Fruit fly (Drosophila melanogaster): ENCODE data around the gene CG7730.

CG7730 gene

dm6 chr3L:17008911-17009364 lies 18.4 kb upstream of the CG7730 start:
- TF ChIP-seq br (GFP tag; optimal IDR thresholded peaks at IDR 0.05) (peak; percentile 12), jim (GFP tag; optimal IDR thresholded peaks at IDR 0.05) (no peak), woc (GFP tag; optimal IDR thresholded peaks at IDR 0.05) (no peak), Vsx2 (GFP tag; optimal IDR thresholded peaks at IDR 0.05; ENCODE audit: partially characterized antibody) (peak; percentile 21), sage (GFP tag; optimal IDR thresholded peaks at IDR 0.05) (no peak), lola (GFP tag; optimal IDR thresholded peaks at IDR 0.05) (no peak), dsf (GFP tag; optimal IDR thresholded peaks at IDR 0.05; ENCODE audit: borderline replicate concordance) (no peak), GATAd (GFP tag; optimal IDR thresholded peaks at IDR 0.05) (no peak), foxo (GFP tag; optimal IDR thresholded peaks at IDR 0.05) (no peak), dl (GFP tag; optimal IDR thresholded peaks at IDR 0.05; ENCODE audit: insufficient read depth in 1 of 2, partially characterized antibody in 2 of 2) (no peak), pan (optimal IDR thresholded peaks at IDR 0.05) (no peak), Rel (GFP tag; optimal IDR thresholded peaks at IDR 0.05) (no peak), Rel (tag; optimal IDR thresholded peaks at IDR 0.05) (peak; percentile 51), Dif (GFP tag; optimal IDR thresholded peaks at IDR 0.05; ENCODE audit: partially characterized antibody) (no peak), h (GFP tag; optimal IDR thresholded peaks at IDR 0.05) (no peak), sv (GFP tag; optimal IDR thresholded peaks at IDR 0.05) (no peak), rgr (GFP tag; optimal IDR thresholded peaks at IDR 0.05) (peak; percentile 21), dmrt93B (GFP tag; optimal IDR thresholded peaks at IDR 0.05) (no peak), Abd-B (GFP tag; optimal IDR thresholded peaks at IDR 0.05) (no peak), HLH106 (tag; optimal IDR thresholded peaks at IDR 0.05) (no peak), fru (GFP tag; optimal IDR thresholded peaks at IDR 0.05) (no peak), N (GFP tag; optimal IDR thresholded peaks at IDR 0.05) (no peak), Mio (GFP tag; optimal IDR thresholded peaks at IDR 0.05) (no peak), psq (GFP tag; optimal IDR thresholded peaks at IDR 0.05) (no peak), CrebA (GFP tag; optimal IDR thresholded peaks at IDR 0.05; ENCODE audit: borderline replicate concordance) (peak; percentile 51), Hnf4 (GFP tag; optimal IDR thresholded peaks at IDR 0.05) (peak; percentile 12), CG9705 (GFP tag; optimal IDR thresholded peaks at IDR 0.05) (no peak), Hr83 (GFP tag; optimal IDR thresholded peaks at IDR 0.05; ENCODE audit: poor library complexity, severe bottlenecking) (no peak)

DNA sequence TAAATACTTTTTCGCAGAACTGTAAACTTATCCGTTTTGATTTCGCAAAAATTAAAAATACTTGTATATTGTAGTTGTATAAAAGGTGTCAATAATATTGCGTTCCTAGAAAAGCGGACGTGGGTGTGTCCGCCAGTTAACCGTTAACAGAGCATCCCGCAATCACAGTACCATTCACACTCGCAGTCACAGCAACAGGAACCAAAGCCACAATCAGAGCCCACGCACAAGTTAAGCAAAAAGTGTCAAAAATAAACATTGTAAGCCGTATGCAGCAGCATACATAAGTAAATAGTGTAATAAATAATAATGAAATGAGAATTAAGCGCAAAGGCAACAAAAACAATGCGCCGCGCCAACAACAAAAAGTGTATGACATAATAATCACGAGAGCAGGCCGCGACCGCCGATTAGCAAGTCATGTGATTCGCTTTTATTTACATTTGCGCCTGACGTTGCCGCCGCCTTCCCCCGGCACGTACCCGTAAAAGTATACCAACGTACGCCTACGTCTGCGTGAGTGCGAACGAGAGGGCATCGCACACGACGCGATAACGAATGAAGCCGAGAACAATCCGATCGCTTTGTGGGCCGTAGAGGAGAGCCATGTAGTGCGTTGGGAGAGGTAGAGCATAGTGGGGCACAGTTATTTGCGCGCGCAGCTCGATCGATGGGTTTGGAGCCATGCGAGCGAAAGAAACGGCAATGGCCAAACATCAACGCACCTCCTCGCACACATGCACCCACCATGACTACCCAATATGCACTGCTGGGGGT lies 17.4 kb upstream of the CG7730 start:
- TF ChIP-seq Hr78 (GFP tag; optimal IDR thresholded peaks at IDR 0.05) (no peak), dl (GFP tag; optimal IDR thresholded peaks at IDR 0.05; ENCODE audit: insufficient read depth in 1 of 2, partially characterized antibody in 2 of 2) (peak; percentile 63 to 84), HLH106 (tag; optimal IDR thresholded peaks at IDR 0.05) (no peak), OdsH (GFP tag; optimal IDR thresholded peaks at IDR 0.05) (peak; percentile 28), pan (optimal IDR thresholded peaks at IDR 0.05) (no peak), jim (GFP tag; optimal IDR thresholded peaks at IDR 0.05) (no peak), rgr (GFP tag; optimal IDR thresholded peaks at IDR 0.05) (no peak), tai (GFP tag; optimal IDR thresholded peaks at IDR 0.05) (no peak), Mio (GFP tag; optimal IDR thresholded peaks at IDR 0.05) (no peak), Abd-B (GFP tag; optimal IDR thresholded peaks at IDR 0.05) (no peak), h (GFP tag; optimal IDR thresholded peaks at IDR 0.05) (peak; percentile 94), GATAd (GFP tag; optimal IDR thresholded peaks at IDR 0.05) (no peak), ey (GFP tag; optimal IDR thresholded peaks at IDR 0.05) (peak; percentile 26), CG9705 (GFP tag; optimal IDR thresholded peaks at IDR 0.05) (no peak), usp (GFP tag; optimal IDR thresholded peaks at IDR 0.05) (no peak), sage (GFP tag; optimal IDR thresholded peaks at IDR 0.05) (no peak), Hr83 (GFP tag; optimal IDR thresholded peaks at IDR 0.05; ENCODE audit: poor library complexity, severe bottlenecking) (peak; percentile 95), psq (GFP tag; optimal IDR thresholded peaks at IDR 0.05) (peak; percentile 0), CG32264 (GFP tag; optimal IDR thresholded peaks at IDR 0.05) (no peak), woc (GFP tag; optimal IDR thresholded peaks at IDR 0.05) (peak; percentile 73), Vsx2 (GFP tag; optimal IDR thresholded peaks at IDR 0.05; ENCODE audit: partially characterized antibody) (no peak), Hnf4 (GFP tag; optimal IDR thresholded peaks at IDR 0.05) (peak; percentile 50), dsf (GFP tag; optimal IDR thresholded peaks at IDR 0.05; ENCODE audit: borderline replicate concordance) (no peak), sv (GFP tag; optimal IDR thresholded peaks at IDR 0.05) (no peak), lola (GFP tag; optimal IDR thresholded peaks at IDR 0.05) (no peak), fru (GFP tag; optimal IDR thresholded peaks at IDR 0.05) (peak; percentile 36), N (GFP tag; optimal IDR thresholded peaks at IDR 0.05) (no peak), Rel (GFP tag; optimal IDR thresholded peaks at IDR 0.05) (no peak), Rel (tag; optimal IDR thresholded peaks at IDR 0.05) (peak; percentile 89), brk (GFP tag; optimal IDR thresholded peaks at IDR 0.05) (peak; percentile 9), br (GFP tag; optimal IDR thresholded peaks at IDR 0.05) (peak; percentile 70), Jra (GFP tag; optimal IDR thresholded peaks at IDR 0.05) (peak; percentile 39), Myc (optimal IDR thresholded peaks at IDR 0.05) (no peak), foxo (GFP tag; optimal IDR thresholded peaks at IDR 0.05) (peak in 1 of 2 experiments; percentile 10), Sp1 (GFP tag; optimal IDR thresholded peaks at IDR 0.05) (peak; percentile 17), dmrt93B (GFP tag; optimal IDR thresholded peaks at IDR 0.05) (no peak), Dif (GFP tag; optimal IDR thresholded peaks at IDR 0.05; ENCODE audit: partially characterized antibody) (peak; percentile 81), CrebA (GFP tag; optimal IDR thresholded peaks at IDR 0.05; ENCODE audit: borderline replicate concordance) (no peak), Dfd (GFP tag; optimal IDR thresholded peaks at IDR 0.05) (no peak)
